Worm (Caenorhabditis elegans): ENCODE data around the gene spot-1.

DNA sequence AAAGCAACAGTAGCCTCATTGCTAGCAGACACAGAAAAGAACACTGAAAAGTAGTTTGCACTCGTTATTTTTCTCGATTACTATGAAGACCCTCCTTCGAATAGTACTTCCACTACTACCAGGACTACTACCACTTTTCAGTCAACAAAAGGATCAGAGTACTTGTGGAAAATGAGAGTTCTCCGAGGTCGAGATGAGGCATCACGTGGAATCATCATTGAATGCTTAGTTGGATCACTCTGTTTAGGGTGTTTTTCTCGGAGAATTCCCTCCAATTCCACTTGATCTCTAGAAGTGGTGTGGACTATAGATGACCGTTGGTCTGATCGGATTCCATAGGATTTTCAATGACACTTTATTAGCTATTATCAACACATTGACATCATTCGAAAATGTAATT is 23.7 kb upstream of the spot-1 start:
- TF ChIP-seq snpc-1.3 (tag; optimal IDR thresholded peaks at IDR 0.05; ENCODE audit: insufficient read depth), result no peak
- TF ChIP-seq hlh-12 (tag; optimal IDR thresholded peaks at IDR 0.05), result no peak
- no peak for TF ChIP-seq B0035.1 (tag; optimal IDR thresholded peaks at IDR 0.05)
- no peak for TF ChIP-seq pha-4 (tag; optimal IDR thresholded peaks at IDR 0.05)
- no peak for TF ChIP-seq repo-1 (tag; optimal IDR thresholded peaks at IDR 0.05)
- TF ChIP-seq atf-7 (tag; optimal IDR thresholded peaks at IDR 0.05), result no peak
